Worm (Caenorhabditis elegans): ENCODE measurements around the gene fipr-9.

ce11 chrV:10210244-10210643, 11.2 kb upstream of the fipr-9 start, which contains the start of gene tftc-3:
- TF ChIP-seq blmp-1 (tag; optimal IDR thresholded peaks at IDR 0.05) = no peak
- no peak for TF ChIP-seq elt-2 (tag; optimal IDR thresholded peaks at IDR 0.05)
- TF ChIP-seq lin-39 (tag; optimal IDR thresholded peaks at IDR 0.05) = no peak
- no peak for TF ChIP-seq unc-62 (GFP tag; optimal IDR thresholded peaks at IDR 0.05)
- TF ChIP-seq sup-37 (GFP tag; optimal IDR thresholded peaks at IDR 0.05) = no peak
- TF ChIP-seq nhr-85 (tag) = no peak
- TF ChIP-seq ces-1 (GFP tag; optimal IDR thresholded peaks at IDR 0.05) = no peak
- TF ChIP-seq hpl-2 (GFP tag; optimal IDR thresholded peaks at IDR 0.05) = no peak

Measured in whole organism, L1 larva.